Fruit fly (Drosophila melanogaster) whole organism, prepupa: ENCODE measurements around the gene Trm7-32.

Experiments
- Blimp-1 ChIP-seq: fragments of 200-800 bp; sonication (Bioruptor generic); optimal IDR thresholded peaks from 3 replicates; lab custom pipeline; 2017; ENCODE audit warnings: missing biosample characterization, missing genetic modification characterization, mild to moderate bottlenecking, moderate library complexity, missing genetic modification reagents
- CG10631 ChIP-seq: fragments of 200-800 bp; sonication (Bioruptor generic); optimal IDR thresholded peaks from 2 replicates; lab custom pipeline; 2016; ENCODE audit warnings: missing biosample characterization, missing genetic modification characterization
- CG10669 ChIP-seq: fragments of 200-800 bp; sonication (Bioruptor generic); optimal IDR thresholded peaks from 3 replicates; lab custom pipeline; 2018; ENCODE audit warnings: missing biosample characterization, mild to moderate bottlenecking, missing genetic modification characterization, moderate library complexity
- CG11762 ChIP-seq: fragments of 200-800 bp; sonication (Bioruptor generic); optimal IDR thresholded peaks from 3 replicates; lab custom pipeline; 2016; ENCODE audit warnings: missing biosample characterization, missing genetic modification characterization; ENCODE audit not compliant: insufficient read depth
- CG15336 ChIP-seq: fragments of 200-800 bp; sonication (Bioruptor generic); IDR thresholded peaks from 2 replicates; pipeline ENCODE4 v1.3.6; 2022; ENCODE audit warnings: missing biosample characterization, missing genetic modification characterization
- CG1621 ChIP-seq: fragments of 200-800 bp; sonication (Bioruptor generic); optimal IDR thresholded peaks from 3 replicates; lab custom pipeline; 2018; ENCODE audit warnings: missing biosample characterization, mild to moderate bottlenecking, missing genetic modification characterization
- CG16779 ChIP-seq: fragments of 200-800 bp; sonication (Bioruptor generic); optimal IDR thresholded peaks from 3 replicates; lab custom pipeline; 2017; ENCODE audit warnings: missing biosample characterization, mild to moderate bottlenecking, missing genetic modification characterization
- CG3032 ChIP-seq: fragments of 200-800 bp; optimal IDR thresholded peaks from 2 replicates; lab custom pipeline; 2019; ENCODE audit warnings: missing biosample characterization, mild to moderate bottlenecking, missing genetic modification characterization, moderate library complexity
- CG31627 ChIP-seq: fragments of 200-800 bp; sonication (Bioruptor generic); optimal IDR thresholded peaks from 3 replicates; lab custom pipeline; 2016; ENCODE audit warnings: missing biosample characterization, missing genetic modification characterization
- CG34406 ChIP-seq: fragments of 200-800 bp; sonication (Bioruptor generic); optimal IDR thresholded peaks from 3 replicates; lab custom pipeline; 2016; ENCODE audit warnings: missing biosample characterization, missing genetic modification characterization
- CG3919 ChIP-seq: fragments of 200-800 bp; sonication (Bioruptor generic); optimal IDR thresholded peaks from 3 replicates; lab custom pipeline; 2016; ENCODE audit warnings: missing biosample characterization, missing genetic modification characterization
- CG6163 ChIP-seq: fragments of 200-800 bp; sonication (Bioruptor generic); IDR thresholded peaks from 3 replicates; pipeline ENCODE4 v1.3.6; 2022; ENCODE audit warnings: missing biosample characterization, missing genetic modification characterization
- CG6276 ChIP-seq: fragments of 200-800 bp; sonication (Bioruptor generic); optimal IDR thresholded peaks from 2 replicates; lab custom pipeline; 2017; ENCODE audit warnings: missing biosample characterization, mild to moderate bottlenecking, missing genetic modification characterization
- CG6792 ChIP-seq: fragments of 200-800 bp; sonication (Bioruptor generic); optimal IDR thresholded peaks from 3 replicates; lab custom pipeline; 2016; ENCODE audit warnings: missing biosample characterization, missing genetic modification characterization
- CG6808 ChIP-seq: fragments of 200-800 bp; sonication (Bioruptor generic); optimal IDR thresholded peaks from 3 replicates; lab custom pipeline; 2017; ENCODE audit warnings: missing biosample characterization, missing genetic modification characterization, mild to moderate bottlenecking, moderate library complexity, missing genetic modification reagents
- CG6854 ChIP-seq: fragments of 200-800 bp; sonication (Bioruptor generic); optimal IDR thresholded peaks from 2 replicates; lab custom pipeline; 2017; ENCODE audit warnings: missing biosample characterization, mild to moderate bottlenecking, missing genetic modification characterization
- CG7368 ChIP-seq: fragments of 200-800 bp; sonication (Bioruptor generic); optimal IDR thresholded peaks from 3 replicates; lab custom pipeline; 2016; ENCODE audit warnings: missing biosample characterization, missing genetic modification characterization
- CG8119 ChIP-seq: fragments of 200-800 bp; sonication (Bioruptor generic); IDR thresholded peaks from 3 replicates; pipeline ENCODE4 v1.3.6; 2022; ENCODE audit warnings: missing biosample characterization, missing genetic modification characterization
- CG8319 ChIP-seq: fragments of 200-800 bp; sonication (Bioruptor generic); optimal IDR thresholded peaks from 3 replicates; lab custom pipeline; 2016; ENCODE audit warnings: missing biosample characterization, missing genetic modification characterization
- CG8632 ChIP-seq: fragments of 200-800 bp; sonication (Bioruptor generic); optimal IDR thresholded peaks from 3 replicates; lab custom pipeline; 2016; ENCODE audit warnings: missing biosample characterization, missing genetic modification characterization
- CG9139 ChIP-seq: fragments of 200-800 bp; sonication (Bioruptor generic); optimal IDR thresholded peaks from 3 replicates; lab custom pipeline; 2017; ENCODE audit warnings: missing biosample characterization, mild to moderate bottlenecking, missing genetic modification characterization
- Eip75B ChIP-seq: fragments of 200-800 bp; sonication (Bioruptor generic); optimal IDR thresholded peaks from 3 replicates; lab custom pipeline; 2016; ENCODE audit warnings: missing biosample characterization, missing genetic modification characterization
- Eip93F ChIP-seq: fragments of 200-800 bp; sonication (Bioruptor generic); optimal IDR thresholded peaks from 2 replicates; lab custom pipeline; 2016; ENCODE audit warnings: missing biosample characterization, mild to moderate bottlenecking, missing genetic modification characterization
- Ets21C ChIP-seq: fragments of 200-800 bp; sonication (Bioruptor generic); optimal IDR thresholded peaks from 3 replicates; lab custom pipeline; 2016; ENCODE audit warnings: missing biosample characterization, missing genetic modification characterization
- Ets96B ChIP-seq: fragments of 200-800 bp; optimal IDR thresholded peaks from 2 replicates; lab custom pipeline; 2019; ENCODE audit warnings: missing biosample characterization, mild to moderate bottlenecking, missing genetic modification characterization, moderate library complexity
- Gug ChIP-seq: fragments of 200-800 bp; sonication (Bioruptor generic); IDR thresholded peaks from 2 replicates; pipeline ENCODE4 v1.3.6; 2022; ENCODE audit warnings: missing biosample characterization, missing genetic modification characterization
- Hr38 ChIP-seq: sonication (Bioruptor generic); optimal IDR thresholded peaks from 2 replicates; lab custom pipeline; 2016; ENCODE audit warnings: missing biosample characterization, missing genetic modification characterization
- Hr39 ChIP-seq: fragments of 200-800 bp; sonication (Bioruptor generic); optimal IDR thresholded peaks from 2 replicates; lab custom pipeline; 2016; ENCODE audit warnings: missing biosample characterization, missing genetic modification characterization
- Hr4 ChIP-seq: fragments of 200-800 bp; sonication (Bioruptor generic); optimal IDR thresholded peaks from 3 replicates; lab custom pipeline; 2016; ENCODE audit warnings: missing biosample characterization, missing genetic modification characterization
- Lpt ChIP-seq: fragments of 200-800 bp; sonication (Bioruptor generic); optimal IDR thresholded peaks from 3 replicates; lab custom pipeline; 2016; ENCODE audit warnings: missing biosample characterization, missing genetic modification characterization
- Met ChIP-seq: fragments of 200-800 bp; sonication (Bioruptor generic); optimal IDR thresholded peaks from 3 replicates; lab custom pipeline; 2016; ENCODE audit warnings: missing biosample characterization, missing genetic modification characterization
- OdsH ChIP-seq: fragments of 200-800 bp; sonication (Bioruptor generic); optimal IDR thresholded peaks from 3 replicates; lab custom pipeline; 2016; ENCODE audit warnings: missing biosample characterization, missing genetic modification characterization
- Smox ChIP-seq: fragments of 200-800 bp; sonication (Bioruptor generic); optimal IDR thresholded peaks from 3 replicates; lab custom pipeline; 2016; ENCODE audit warnings: missing biosample characterization, missing genetic modification characterization
- Sox102F ChIP-seq: fragments of 200-800 bp; sonication (Bioruptor generic); optimal IDR thresholded peaks from 2 replicates; lab custom pipeline; 2016; ENCODE audit warnings: missing biosample characterization, mild to moderate bottlenecking, missing genetic modification characterization
- Sox14 ChIP-seq: fragments of 200-800 bp; sonication (Bioruptor generic); optimal IDR thresholded peaks from 3 replicates; lab custom pipeline; 2016; ENCODE audit warnings: missing biosample characterization, missing genetic modification characterization
- acj6 ChIP-seq: fragments of 200-800 bp; sonication (Bioruptor generic); optimal IDR thresholded peaks from 3 replicates; lab custom pipeline; 2016; ENCODE audit warnings: missing biosample characterization, missing genetic modification characterization
- cyc ChIP-seq: fragments of 200-800 bp; sonication (Bioruptor generic); optimal IDR thresholded peaks from 3 replicates; lab custom pipeline; 2016; ENCODE audit warnings: missing biosample characterization, missing genetic modification characterization
- esn ChIP-seq: fragments of 200-800 bp; sonication (Bioruptor generic); optimal IDR thresholded peaks from 2 replicates; lab custom pipeline; 2016; ENCODE audit warnings: missing biosample characterization, mild to moderate bottlenecking, missing genetic modification characterization, moderate library complexity
- fd59A ChIP-seq: fragments of 200-800 bp; sonication (Bioruptor generic); optimal IDR thresholded peaks from 2 replicates; lab custom pipeline; 2017; ENCODE audit warnings: missing biosample characterization, mild to moderate bottlenecking, missing genetic modification characterization, missing genetic modification reagents
- fd85E ChIP-seq: fragments of 200-800 bp; sonication (Bioruptor generic); optimal IDR thresholded peaks from 3 replicates; lab custom pipeline; 2016; ENCODE audit warnings: missing biosample characterization, missing genetic modification characterization
- fkh ChIP-seq: fragments of 200-800 bp; sonication (Bioruptor generic); optimal IDR thresholded peaks from 3 replicates; lab custom pipeline; 2017; ENCODE audit warnings: missing biosample characterization, mild to moderate bottlenecking, missing genetic modification characterization, moderate library complexity
- lz ChIP-seq: fragments of 200-800 bp; sonication (Bioruptor generic); optimal IDR thresholded peaks from 3 replicates; lab custom pipeline; 2016; ENCODE audit warnings: missing biosample characterization, missing genetic modification characterization
- net ChIP-seq: fragments of 200-800 bp; sonication (Bioruptor generic); optimal IDR thresholded peaks from 3 replicates; lab custom pipeline; 2016; ENCODE audit warnings: missing biosample characterization, missing genetic modification characterization
- pdm3 ChIP-seq: fragments of 200-800 bp; sonication (Bioruptor generic); optimal IDR thresholded peaks from 3 replicates; lab custom pipeline; 2016; ENCODE audit warnings: missing biosample characterization, missing genetic modification characterization
- salr ChIP-seq, 2 experiments: fragments of 200-800 bp; sonication (Bioruptor generic); optimal IDR thresholded peaks; 3 replicates each; lab custom pipeline; 2016 to 2018; ENCODE audit warnings: missing biosample characterization in 2 of 2, missing genetic modification characterization in 2 of 2, mild to moderate bottlenecking in 1 of 2
- spab ChIP-seq: fragments of 200-800 bp; sonication (Bioruptor generic); optimal IDR thresholded peaks from 2 replicates; lab custom pipeline; 2017; ENCODE audit warnings: missing biosample characterization, mild to moderate bottlenecking, missing genetic modification characterization, missing genetic modification reagents
- ss ChIP-seq, 2 experiments: fragments of 200-800 bp; sonication (Bioruptor generic); optimal IDR thresholded peaks; 2 replicates in 1 of 2; 3 replicates in 1 of 2; lab custom pipeline; 2017 to 2018; ENCODE audit warnings: mild to moderate bottlenecking in 2 of 2, missing biosample characterization in 2 of 2, missing genetic modification characterization in 2 of 2, moderate library complexity in 1 of 2
- svp ChIP-seq: fragments of 200-800 bp; sonication (Bioruptor generic); peaks from one replicate; lab custom pipeline; 2016; ENCODE audit warnings: missing biosample characterization, missing genetic modification characterization
- topi ChIP-seq: fragments of 200-800 bp; sonication (Bioruptor generic); optimal IDR thresholded peaks from 3 replicates; lab custom pipeline; 2016; ENCODE audit warnings: missing biosample characterization, missing genetic modification characterization

The Trm7-32 gene

DNA sequence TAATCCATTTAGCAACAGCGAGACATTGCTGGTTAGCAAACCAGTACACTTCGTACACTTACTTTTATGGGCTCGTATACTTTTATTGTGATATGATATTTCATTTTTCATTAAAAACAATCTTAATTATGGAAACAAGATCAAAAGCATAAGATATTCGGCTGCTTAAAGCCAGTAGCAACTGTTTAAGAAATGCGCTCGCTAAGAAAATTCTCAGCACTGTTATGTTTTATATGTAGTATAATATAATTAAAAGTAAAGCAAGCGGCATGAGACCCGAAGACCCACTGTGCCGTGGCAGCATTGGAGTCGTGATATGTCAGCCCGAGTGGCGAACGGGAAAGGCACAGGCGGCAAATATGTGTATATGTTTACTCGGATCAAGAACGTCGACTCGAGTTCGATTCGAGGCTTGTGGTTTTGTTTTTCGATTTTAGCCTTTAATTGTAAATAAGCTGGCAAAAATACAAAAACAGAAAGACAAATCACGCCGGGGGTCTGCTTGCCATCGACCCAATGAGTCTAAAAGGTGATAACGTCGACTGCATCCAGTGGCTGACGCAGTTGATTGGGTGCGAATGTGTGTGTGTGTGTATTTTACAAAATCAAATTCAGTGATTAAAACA lies 21.5 kb upstream of the Trm7-32 start (continued):
- no peak for TF ChIP-seq Sox102F (GFP tag; lab: Kevin White, UChicago)
- TF ChIP-seq lz (GFP tag; lab: Kevin White, UChicago): no peak
- TF ChIP-seq CG6854 (GFP tag; lab: Kevin White, UChicago): no peak
- TF ChIP-seq, all 60 proteins: peak for 20

DNA sequence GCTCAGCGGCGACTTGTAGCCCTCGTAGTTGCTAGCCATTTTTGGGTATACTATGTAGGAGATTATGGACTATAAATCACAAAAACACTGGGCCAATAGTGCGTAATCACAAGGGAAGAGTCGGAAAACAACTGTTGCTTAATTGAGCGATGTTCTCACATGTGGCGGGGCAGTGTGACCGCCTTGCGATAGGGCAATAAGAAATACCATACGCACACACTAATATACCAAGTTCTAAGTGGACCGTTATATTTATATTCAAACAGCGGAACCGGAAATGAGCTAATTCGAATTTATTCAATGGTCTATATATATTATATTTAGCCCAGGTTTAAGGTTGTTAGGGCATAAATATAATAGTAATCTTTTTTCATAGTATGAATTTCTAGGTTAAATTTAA lies 19.5 kb upstream of the Trm7-32 start, which contains the start of gene Adsl:
Gene Adsl (minus strand): TSS at position 165 of the 400 bp plus-strand sequence.
- TF ChIP-seq ss (GFP tag; optimal IDR thresholded peaks at IDR 0.05; lab: Kevin White, UChicago) (no peak), Hr39 (GFP tag; lab: Kevin White, UChicago) (no peak), esn (no peak), CG6163 (GFP tag; lab: Robert Waterston, UW) (peak; percentile 45; the same call in 1 of the 3 replicates), Blimp-1 (GFP tag; lab: Kevin White, UChicago) (peak; percentile 27), pdm3 (peak; percentile 46), Sox14 (GFP tag; lab: Kevin White, UChicago) (peak; percentile 18), CG1621 (peak; percentile 56), CG6808 (GFP tag; lab: Kevin White, UChicago) (peak; percentile 56), Lpt (GFP tag; lab: Kevin White, UChicago) (no peak), CG16779 (tag; lab: Kevin White, UChicago) (peak; percentile 23), Eip75B (GFP tag; lab: Kevin White, UChicago) (peak; percentile 60), topi (GFP tag; lab: Kevin White, UChicago) (peak; percentile 60), CG15336 (GFP tag; lab: Robert Waterston, UW) (no peak), CG10631 (no peak), spab (peak; percentile 27), Eip93F (GFP tag; lab: Kevin White, UChicago) (no peak), CG9139 (GFP tag; lab: Kevin White, UChicago) (peak; percentile 34), CG7368 (GFP tag; lab: Kevin White, UChicago) (peak; percentile 26), cyc (GFP tag; lab: Kevin White, UChicago) (peak; percentile 16), CG31627 (peak; percentile 18), Smox (GFP tag; lab: Kevin White, UChicago) (no peak), CG8632 (GFP tag; lab: Kevin White, UChicago) (peak; percentile 36), Gug (GFP tag; lab: Robert Waterston, UW) (no peak), CG3032 (tag; lab: Kevin White, UChicago) (no peak), fd85E (GFP tag; lab: Kevin White, UChicago) (peak; percentile 44), CG11762 (GFP tag; lab: Kevin White, UChicago) (peak; percentile 31), CG34406 (peak; percentile 62), Ets21C (GFP tag; lab: Kevin White, UChicago) (no peak), acj6 (GFP tag; lab: Kevin White, UChicago) (peak; percentile 49), net (GFP tag; lab: Kevin White, UChicago) (peak; percentile 65), salr (GFP tag; optimal IDR thresholded peaks at IDR 0.05; lab: Kevin White, UChicago) (peak in 1 of 2 experiments; percentile 36), CG3919 (GFP tag; lab: Kevin White, UChicago) (peak; percentile 69), Sox102F (GFP tag; lab: Kevin White, UChicago) (peak; percentile 54), Hr4 (GFP tag; lab: Kevin White, UChicago) (no peak), CG8119 (GFP tag; lab: Robert Waterston, UW) (no peak), Met (GFP tag; lab: Kevin White, UChicago) (peak; percentile 67), CG8319 (GFP tag; lab: Kevin White, UChicago) (peak; percentile 28), Ets96B (tag; lab: Kevin White, UChicago) (no peak), CG6792 (peak; percentile 38), CG10669 (GFP tag; lab: Kevin White, UChicago) (peak; percentile 30), lz (GFP tag; lab: Kevin White, UChicago) (peak; percentile 60), svp (GFP tag; lab: Kevin White, UChicago) (peak; percentile 73), fkh (no peak), Hr38 (GFP tag; lab: Kevin White, UChicago) (no peak), CG6276 (GFP tag; lab: Kevin White, UChicago) (no peak), fd59A (GFP tag; lab: Kevin White, UChicago) (no peak), OdsH (GFP tag; lab: Kevin White, UChicago) (peak; percentile 24)
